Worm (Caenorhabditis elegans) whole organism, L3 larva: ENCODE measurements around the gene Y116A8C.27.

Experiments used
- ceh-82 ChIP-seq: fragments of 150-350 bp; optimal IDR thresholded peaks from 2 replicates; lab custom pipeline; 2014; ENCODE audit warnings: missing biosample characterization, missing genetic modification characterization
- elt-3 ChIP-seq, 3 experiments: fragments of 150-350 bp in 1 of 3; sonication (generic microtip) in 2 of 3; optimal IDR thresholded peaks; 2 replicates in 2 of 3; 4 replicates in 1 of 3; lab custom pipeline; 2014 to 2017; ENCODE audit warnings: missing biosample characterization in 3 of 3, missing genetic modification characterization in 3 of 3
- jun-1 ChIP-seq: fragments of 150-350 bp; optimal IDR thresholded peaks from 2 replicates; lab custom pipeline; 2014; ENCODE audit warnings: missing biosample characterization, missing genetic modification reagents, missing genetic modification characterization
- nhr-12 ChIP-seq: fragments of 150-350 bp; optimal IDR thresholded peaks from 2 replicates; lab custom pipeline; 2014; ENCODE audit warnings: missing biosample characterization, missing genetic modification characterization
- pha-4 ChIP-seq: fragments of 150-350 bp; optimal IDR thresholded peaks from 2 replicates; lab custom pipeline; 2014; ENCODE audit warnings: missing biosample characterization, missing genetic modification reagents, missing genetic modification characterization
- snpc-4 ChIP-seq: fragments of 150-350 bp; optimal IDR thresholded peaks from 2 replicates; lab custom pipeline; 2014; ENCODE audit warnings: missing biosample characterization, missing genetic modification characterization
- tbx-2 ChIP-seq: sonication (generic microtip); optimal IDR thresholded peaks from 2 replicates; lab custom pipeline; 2016; ENCODE audit warnings: mild to moderate bottlenecking, missing genetic modification characterization, missing compliant biosample characterization
- unc-62 ChIP-seq: fragments of 150-350 bp; sonication (generic microtip); optimal IDR thresholded peaks from 4 replicates; lab custom pipeline; 2014; ENCODE audit warnings: missing biosample characterization, missing genetic modification reagents, missing genetic modification characterization
- zag-1 ChIP-seq: fragments of 150-350 bp; optimal IDR thresholded peaks from 2 replicates; lab custom pipeline; 2014; ENCODE audit warnings: missing biosample characterization, missing genetic modification characterization

ce11 chrIV:17093701-17094100 is 2.4 kb downstream of the Y116A8C.27 start, which contains the start of gene Y116A8C.29:
- TF ChIP-seq ceh-82 (tag; lab: Kevin White, UChicago) (no peak), unc-62 (no peak), tbx-2 (no peak), nhr-12 (no peak), elt-3 (tag; optimal IDR thresholded peaks at IDR 0.05; lab: Kevin White, UChicago) (no peak), pha-4 (tag; lab: Kevin White, UChicago) (peak; percentile 91), snpc-4 (tag; lab: Kevin White, UChicago) (no peak), jun-1 (tag; lab: Kevin White, UChicago) (no peak), zag-1 (tag; lab: Kevin White, UChicago) (no peak)
